Fruit fly (Drosophila melanogaster): ENCODE data around the gene Ccp84Ab.
A peak's percentile ranks its signal among the peaks of the same experiment; 100 is the strongest.

- TF ChIP-seq OdsH (GFP tag; optimal IDR thresholded peaks at IDR 0.05), result no peak
- no peak for TF ChIP-seq Abd-B (GFP tag; optimal IDR thresholded peaks at IDR 0.05)
- no peak for TF ChIP-seq sage (GFP tag; optimal IDR thresholded peaks at IDR 0.05)
- TF ChIP-seq N (GFP tag; optimal IDR thresholded peaks at IDR 0.05), result no peak
- peak in 1 of 2 experiments; percentile 3 for TF ChIP-seq dl (GFP tag; optimal IDR thresholded peaks at IDR 0.05; ENCODE audit: insufficient read depth in 1 of 2, partially characterized antibody in 2 of 2)
- no peak for TF ChIP-seq Vsx2 (GFP tag; optimal IDR thresholded peaks at IDR 0.05; ENCODE audit: partially characterized antibody)
- TF ChIP-seq Jra (GFP tag; optimal IDR thresholded peaks at IDR 0.05), result no peak
- no peak for TF ChIP-seq h (GFP tag; optimal IDR thresholded peaks at IDR 0.05)
- no peak for TF ChIP-seq Hr78 (GFP tag; optimal IDR thresholded peaks at IDR 0.05)
- TF ChIP-seq CrebA (GFP tag; optimal IDR thresholded peaks at IDR 0.05; ENCODE audit: borderline replicate concordance), result no peak
- no peak for TF ChIP-seq psq (GFP tag; optimal IDR thresholded peaks at IDR 0.05)
- no peak for TF ChIP-seq CG32264 (GFP tag; optimal IDR thresholded peaks at IDR 0.05)
- no peak for TF ChIP-seq jim (GFP tag; optimal IDR thresholded peaks at IDR 0.05)
Measured at dm6 chr3R:6708858-6709257, 6.2 kb upstream of the Ccp84Ab start.
